Worm (Caenorhabditis elegans) whole organism, young adult: ENCODE measurements around the gene Y57G11C.46.

ENCODE experiments used
- B0035.1 ChIP-seq: sonication (generic microtip); optimal IDR thresholded peaks from 2 replicates; lab custom pipeline; 2016; ENCODE audit warnings: missing genetic modification characterization, mild to moderate bottlenecking, missing compliant biosample characterization, missing genotype, missing genetic modification reagents
- F22D6.2 ChIP-seq: sonication (generic microtip); optimal IDR thresholded peaks from 2 replicates; lab custom pipeline; 2016; ENCODE audit warnings: mild to moderate bottlenecking, missing genetic modification characterization, missing compliant biosample characterization
- F23B12.7 ChIP-seq: sonication (generic microtip); optimal IDR thresholded peaks from 2 replicates; lab custom pipeline; 2017; ENCODE audit warnings: missing genetic modification characterization, mild to moderate bottlenecking, missing compliant biosample characterization, antibody characterized with exemption, moderate library complexity; ENCODE audit not compliant: insufficient read depth
- F33H1.4 ChIP-seq: fragments of 200-800 bp; sonication (Bioruptor generic); IDR thresholded peaks from 2 replicates; pipeline ENCODE4 v1.3.6; 2022; ENCODE audit warnings: missing genetic modification reagents, missing genetic modification characterization, missing compliant biosample characterization
- F39B2.1 ChIP-seq: fragments of 200-800 bp; sonication (Bioruptor generic); IDR thresholded peaks from 2 replicates; pipeline ENCODE4 v1.3.6; 2022; ENCODE audit warnings: missing genetic modification reagents, missing genetic modification characterization, missing compliant biosample characterization
- F49E8.2 ChIP-seq: sonication (generic microtip); optimal IDR thresholded peaks from 3 replicates; lab custom pipeline; 2017; ENCODE audit warnings: missing genetic modification characterization, mild to moderate bottlenecking, missing compliant biosample characterization, antibody characterized with exemption, moderate library complexity; ENCODE audit not compliant: insufficient read depth
- F52B5.7 ChIP-seq: sonication (generic microtip); optimal IDR thresholded peaks from 2 replicates; lab custom pipeline; 2016; ENCODE audit warnings: mild to moderate bottlenecking, missing genetic modification characterization, missing compliant biosample characterization
- T07F8.4 ChIP-seq: sonication (generic microtip); optimal IDR thresholded peaks from 2 replicates; lab custom pipeline; 2016; ENCODE audit warnings: mild to moderate bottlenecking, missing genetic modification characterization, moderate library complexity, missing compliant biosample characterization
- T26A5.8 ChIP-seq: sonication (generic microtip); optimal IDR thresholded peaks from 2 replicates; lab custom pipeline; 2016; ENCODE audit warnings: missing genetic modification characterization, missing compliant biosample characterization
- Y79H2A.3 ChIP-seq: fragments of 200-800 bp; sonication (Bioruptor generic); conservative IDR thresholded peaks from 2 replicates; pipeline ENCODE4 v1.3.6; 2022; ENCODE audit warnings: missing genetic modification reagents, missing genetic modification characterization, missing compliant biosample characterization
- atf-7 ChIP-seq: sonication (generic microtip); optimal IDR thresholded peaks from 2 replicates; lab custom pipeline; 2017; ENCODE audit warnings: mild to moderate bottlenecking, missing genetic modification characterization, missing compliant biosample characterization
- bed-1 ChIP-seq: fragments of 200-800 bp; sonication (Bioruptor generic); IDR thresholded peaks from 2 replicates; pipeline ENCODE4 v1.3.6; 2022; ENCODE audit warnings: missing genetic modification reagents, missing genetic modification characterization, missing compliant biosample characterization
- cebp-1 ChIP-seq, 2 experiments: fragments of 200-800 bp in 1 of 2; sonication (Bioruptor generic) in 1 of 2; sonication (generic microtip) in 1 of 2; IDR thresholded peaks in 1 of 2; optimal IDR thresholded peaks in 1 of 2; 2 replicates each; pipeline versions ENCODE4 v1.3.6 to Lab custom; 2017 to 2022; ENCODE audit warnings: missing compliant biosample characterization in 2 of 2, missing genetic modification characterization in 2 of 2, mild to moderate bottlenecking in 1 of 2, missing genetic modification reagents in 1 of 2, moderate library complexity in 1 of 2
- ceh-27 ChIP-seq: fragments of 200-800 bp; sonication (Bioruptor generic); optimal IDR thresholded peaks from 2 replicates; lab custom pipeline; 2018; ENCODE audit warnings: mild to moderate bottlenecking, missing genetic modification characterization, moderate library complexity, missing compliant biosample characterization
- dox-1 ChIP-seq: fragments of 200-800 bp; sonication (Bioruptor generic); IDR thresholded peaks from 2 replicates; pipeline ENCODE4 v1.3.6; 2022; ENCODE audit warnings: missing genetic modification reagents, missing genetic modification characterization, missing compliant biosample characterization
- efl-1 ChIP-seq: fragments of 150-350 bp; optimal IDR thresholded peaks from 2 replicates; lab custom pipeline; 2014; ENCODE audit warnings: missing biosample characterization, missing genetic modification reagents, missing genetic modification characterization
- ets-4 ChIP-seq: fragments of 200-800 bp; sonication (Bioruptor generic); optimal IDR thresholded peaks from 2 replicates; lab custom pipeline; 2018; ENCODE audit warnings: mild to moderate bottlenecking, missing genetic modification characterization, missing compliant biosample characterization
- gei-17 ChIP-seq: fragments of 200-800 bp; sonication (Bioruptor generic); optimal IDR thresholded peaks from 2 replicates; lab custom pipeline; 2018; ENCODE audit warnings: mild to moderate bottlenecking, missing genetic modification characterization, missing compliant biosample characterization
- lin-54 ChIP-seq: fragments of 200-800 bp; sonication (Bioruptor generic); optimal IDR thresholded peaks from 2 replicates; lab custom pipeline; 2018; ENCODE audit warnings: mild to moderate bottlenecking, missing genetic modification characterization, missing compliant biosample characterization
- lir-1 ChIP-seq: fragments of 200-800 bp; sonication (Bioruptor generic); conservative IDR thresholded peaks from 2 replicates; pipeline ENCODE4 v1.3.6; 2022; ENCODE audit warnings: missing genetic modification reagents, missing genetic modification characterization, missing compliant biosample characterization
- lsl-1 ChIP-seq: fragments of 200-800 bp; sonication (Bioruptor generic); optimal IDR thresholded peaks from 2 replicates; lab custom pipeline; 2018; ENCODE audit warnings: mild to moderate bottlenecking, missing genetic modification characterization, moderate library complexity, missing compliant biosample characterization
- madf-10 ChIP-seq: sonication (generic microtip); optimal IDR thresholded peaks from 2 replicates; lab custom pipeline; 2016; ENCODE audit warnings: mild to moderate bottlenecking, missing genetic modification characterization, missing compliant biosample characterization
- madf-6 ChIP-seq: fragments of 200-800 bp; sonication (Bioruptor generic); IDR thresholded peaks from 2 replicates; pipeline ENCODE4 v1.3.6; 2022; ENCODE audit warnings: missing genetic modification reagents, missing genetic modification characterization, missing compliant biosample characterization
- nfya-1 ChIP-seq: sonication (generic microtip); optimal IDR thresholded peaks from 2 replicates; lab custom pipeline; 2017; ENCODE audit warnings: antibody characterized with exemption, missing compliant biosample characterization, missing genetic modification characterization, borderline replicate concordance; ENCODE audit not compliant: insufficient read depth
- pha-4 ChIP-seq: fragments of 150-350 bp; sonication (generic microtip); optimal IDR thresholded peaks from 2 replicates; lab custom pipeline; 2014; ENCODE audit warnings: missing biosample characterization, missing genetic modification reagents, missing genetic modification characterization
- sdz-38 ChIP-seq: sonication (generic microtip); optimal IDR thresholded peaks from 2 replicates; lab custom pipeline; 2016; ENCODE audit warnings: missing genotype, missing genetic modification characterization, missing compliant biosample characterization
- snpc-1.1 ChIP-seq: sonication (generic microtip); optimal IDR thresholded peaks from 2 replicates; lab custom pipeline; 2017; ENCODE audit warnings: missing genetic modification characterization, mild to moderate bottlenecking, missing compliant biosample characterization, antibody characterized with exemption, moderate library complexity, missing genotype, missing genetic modification reagents; ENCODE audit not compliant: insufficient read depth
- snpc-1.3 ChIP-seq: sonication (generic microtip); optimal IDR thresholded peaks from 2 replicates; lab custom pipeline; 2017; ENCODE audit warnings: missing genetic modification characterization, mild to moderate bottlenecking, missing compliant biosample characterization, antibody characterized with exemption, moderate library complexity, missing genotype, missing genetic modification reagents; ENCODE audit not compliant: insufficient read depth
- snpc-3.4 ChIP-seq: sonication (generic microtip); optimal IDR thresholded peaks from 2 replicates; lab custom pipeline; 2017; ENCODE audit warnings: missing genetic modification characterization, mild to moderate bottlenecking, missing compliant biosample characterization, antibody characterized with exemption, moderate library complexity, missing genotype, missing genetic modification reagents
- snpc-4 ChIP-seq, 5 experiments: fragments of 150-350 bp in 1 of 5; sonication (generic microtip) in 4 of 5; optimal IDR thresholded peaks; 2 replicates each; lab custom pipeline; 2014 to 2018; ENCODE audit warnings: missing genetic modification characterization in 5 of 5, missing biosample characterization in 3 of 5, antibody characterized with exemption in 2 of 5, mild to moderate bottlenecking in 2 of 5, missing compliant biosample characterization in 2 of 5, missing genotype in 2 of 5, moderate library complexity in 2 of 5, missing genetic modification reagents in 1 of 5
- tbp1 ChIP-seq: fragments of 200-800 bp; sonication (Bioruptor generic); optimal IDR thresholded peaks from 2 replicates; lab custom pipeline; 2018; ENCODE audit warnings: mild to moderate bottlenecking, missing genetic modification characterization, missing compliant biosample characterization
- ztf-25 ChIP-seq: fragments of 200-800 bp; sonication (Bioruptor generic); IDR thresholded peaks from 2 replicates; pipeline ENCODE4 v1.3.6; 2022; ENCODE audit warnings: missing genetic modification reagents, missing genetic modification characterization, missing compliant biosample characterization

Gene Y57G11C.46

DNA sequence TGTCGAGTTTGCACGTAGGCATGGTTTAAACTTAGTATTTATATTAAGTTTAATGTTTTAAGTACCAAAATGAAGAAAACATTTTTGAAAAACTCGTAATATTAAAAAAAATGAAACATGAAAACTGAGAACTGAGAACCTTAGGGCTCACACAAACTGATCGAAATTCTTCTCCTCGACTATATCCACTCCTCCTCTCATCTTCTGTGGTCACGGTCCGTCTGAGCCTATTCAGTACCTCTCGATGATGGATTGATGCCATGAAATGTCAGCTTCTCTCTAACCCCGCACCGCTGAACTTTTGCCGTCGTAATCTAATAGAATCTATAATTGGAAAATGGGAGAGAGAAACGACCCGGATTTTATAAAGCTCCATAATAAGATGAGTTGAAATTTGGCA is 31.7 kb downstream of the Y57G11C.46 start, which contains the start of gene nlp-56:
Gene nlp-56 (minus strand): TSS at position 257 of the 400 bp plus-strand sequence.
- TF ChIP-seq F39B2.1 (no peak), tbp1 (GFP tag; lab: Kevin White, UChicago) (no peak), F23B12.7 (tag; lab: Kevin White, UChicago) (no peak), madf-6 (GFP tag; lab: Robert Waterston, UW) (no peak), T07F8.4 (tag; lab: Kevin White, UChicago) (no peak), F22D6.2 (no peak), sdz-38 (tag; lab: Kevin White, UChicago) (no peak), B0035.1 (tag; lab: Kevin White, UChicago) (no peak), F33H1.4 (no peak), dox-1 (GFP tag; lab: Robert Waterston, UW) (no peak), ztf-25 (GFP tag; lab: Robert Waterston, UW) (no peak), gei-17 (GFP tag; lab: Kevin White, UChicago) (no peak), madf-10 (tag; lab: Kevin White, UChicago) (no peak), T26A5.8 (tag; lab: Kevin White, UChicago) (no peak), ets-4 (GFP tag; lab: Kevin White, UChicago) (no peak)

DNA sequence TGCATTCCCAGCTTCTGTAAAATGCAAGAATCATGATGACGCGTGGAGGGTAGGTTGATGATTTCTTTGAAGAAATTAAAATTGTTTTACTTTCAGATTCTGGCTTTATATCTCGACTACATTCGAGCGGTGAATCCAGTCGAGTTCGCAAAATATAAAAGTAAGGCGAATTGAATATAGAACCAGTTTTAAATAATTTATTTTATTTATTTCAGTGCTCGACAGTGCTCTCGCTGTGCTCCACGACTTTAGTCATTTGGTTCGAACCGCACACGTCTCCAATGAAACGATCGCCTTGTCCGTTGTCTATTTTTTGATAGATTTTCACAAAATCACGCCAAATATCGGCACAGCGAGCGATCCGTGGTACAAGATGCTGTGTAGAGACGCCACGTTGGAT is 34.0 kb downstream of the Y57G11C.46 start, which contains the start of gene Y57G11C.1130:
Gene Y57G11C.1130 (plus strand): TSS at position 301 of the 400 bp plus-strand sequence.
- TF ChIP-seq atf-7 (tag; lab: Kevin White, UChicago) = no peak
- TF ChIP-seq nfya-1 (tag; lab: Kevin White, UChicago) = no peak
- no peak for TF ChIP-seq ceh-27 (GFP tag; lab: Kevin White, UChicago)
- no peak for TF ChIP-seq cebp-1 (GFP tag; IDR thresholded peaks at IDR 0.05; lab: Robert Waterston, UW)
- no peak for TF ChIP-seq cebp-1 (tag; optimal IDR thresholded peaks at IDR 0.05; lab: Kevin White, UChicago)
- TF ChIP-seq pha-4 (tag; lab: Kevin White, UChicago) = no peak
- TF ChIP-seq F52B5.7 (tag; lab: Kevin White, UChicago) = no peak
- TF ChIP-seq bed-1 (GFP tag; lab: Robert Waterston, UW) = no peak
- TF ChIP-seq Y79H2A.3 (GFP tag; lab: Robert Waterston, UW) = no peak
- TF ChIP-seq madf-6 (GFP tag; lab: Robert Waterston, UW) = no peak
- no peak for TF ChIP-seq lir-1 (GFP tag; lab: Robert Waterston, UW)

DNA sequence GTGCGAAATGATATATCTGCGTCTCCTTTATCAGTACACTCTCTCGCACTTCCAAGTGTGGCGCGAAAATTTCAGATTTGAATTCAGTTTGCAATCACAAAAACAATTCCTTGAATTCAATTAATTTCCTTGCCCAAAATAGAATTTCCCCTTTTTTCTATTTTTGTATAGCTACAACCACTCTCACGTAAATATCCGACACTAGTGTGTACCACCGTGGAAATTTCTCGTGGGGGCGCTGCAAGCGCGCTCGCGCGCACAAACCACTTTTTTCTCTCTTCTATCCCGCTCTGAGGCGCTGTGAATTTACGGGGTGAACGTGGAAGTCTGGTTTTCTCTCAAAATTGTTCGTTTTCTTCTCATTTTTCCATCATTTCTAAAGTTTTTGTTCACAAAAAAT is 34.7 kb downstream of the Y57G11C.46 start, which contains the start of gene Y57G11C.8:
Gene Y57G11C.8 (plus strand): TSS at position 301 of the 400 bp plus-strand sequence.
- TF ChIP-seq efl-1 (GFP tag; lab: Kevin White, UChicago) = peak; percentile 67
- TF ChIP-seq snpc-4 (GFP tag; optimal IDR thresholded peaks at IDR 0.05; lab: Kevin White, UChicago) = peak; percentile 43
- peak in 2 of 4 experiments; percentile 19 to 65 for TF ChIP-seq snpc-4 (tag; optimal IDR thresholded peaks at IDR 0.05; lab: Kevin White, UChicago)
- no peak for TF ChIP-seq F33H1.4

DNA sequence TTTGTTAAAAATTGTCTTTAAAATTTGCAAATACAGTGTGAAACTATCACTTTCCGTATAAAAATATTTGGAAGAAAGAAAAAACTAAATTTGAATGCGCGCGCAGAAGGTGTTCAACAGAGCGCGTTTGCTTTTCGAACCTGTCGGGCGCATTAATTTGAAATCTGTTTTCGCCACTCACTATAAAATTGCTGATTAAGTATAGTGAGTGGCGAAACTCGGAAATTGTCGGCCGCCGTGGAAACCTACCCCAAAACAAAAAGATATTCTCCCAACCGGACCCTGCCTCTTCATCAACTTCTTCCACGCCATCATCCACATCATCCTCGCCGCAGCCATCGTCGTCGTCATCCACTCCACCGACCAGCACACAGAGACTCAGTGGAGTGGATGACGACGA is 35.6 kb downstream of the Y57G11C.46 start:
- peak; percentile 90 for TF ChIP-seq snpc-1.1 (tag; lab: Kevin White, UChicago)
- peak; percentile 55 for TF ChIP-seq F49E8.2 (tag; lab: Kevin White, UChicago)
- TF ChIP-seq lin-54 (GFP tag; lab: Kevin White, UChicago) = peak; percentile 76
- TF ChIP-seq efl-1 (GFP tag; lab: Kevin White, UChicago) = peak; percentile 17
- peak; percentile 51 for TF ChIP-seq lsl-1 (GFP tag; lab: Kevin White, UChicago)
- TF ChIP-seq snpc-4 (GFP tag; optimal IDR thresholded peaks at IDR 0.05; lab: Kevin White, UChicago) = peak; percentile 93
- peak; percentile 84 to 97 (median 93) for TF ChIP-seq snpc-4 (tag; optimal IDR thresholded peaks at IDR 0.05; lab: Kevin White, UChicago)
- peak; percentile 80 for TF ChIP-seq snpc-3.4 (tag; lab: Kevin White, UChicago)
- TF ChIP-seq tbp1 (GFP tag; lab: Kevin White, UChicago) = peak; percentile 70
- TF ChIP-seq snpc-1.3 (tag; lab: Kevin White, UChicago) = peak; percentile 57
